Fruit fly (Drosophila melanogaster) whole organism, embryonic: ENCODE data around the gene CG5861.
A peak's percentile ranks its signal among the peaks of the same experiment; 100 is the strongest.

ENCODE experiments used
- Atf3 ChIP-seq: fragments of 200-800 bp; sonication (Bioruptor generic); optimal IDR thresholded peaks from 3 replicates; lab custom pipeline; 2016; ENCODE audit warnings: missing biosample characterization, missing genetic modification characterization
- BEAF-32 ChIP-seq: fragments of 200-800 bp; sonication (Bioruptor generic); optimal IDR thresholded peaks from 3 replicates; lab custom pipeline; 2017; ENCODE audit warnings: missing biosample characterization, missing genetic modification characterization, mild to moderate bottlenecking, moderate library complexity, missing genetic modification reagents
- CG10274 ChIP-seq: fragments of 200-800 bp; sonication (Bioruptor generic); optimal IDR thresholded peaks from 3 replicates; lab custom pipeline; 2017; ENCODE audit warnings: missing biosample characterization, mild to moderate bottlenecking, missing genetic modification characterization
- CG10543 ChIP-seq: fragments of 200-800 bp; sonication (Bioruptor generic); optimal IDR thresholded peaks from 3 replicates; lab custom pipeline; 2017; ENCODE audit warnings: missing biosample characterization, mild to moderate bottlenecking, missing genetic modification characterization, moderate library complexity
- CG11093 ChIP-seq: fragments of 200-800 bp; sonication (Bioruptor generic); IDR thresholded peaks from 3 replicates; pipeline ENCODE4 v1.3.6; 2022; ENCODE audit warnings: missing biosample characterization, missing genetic modification characterization
- CG11398 ChIP-seq: fragments of 200-800 bp; sonication (Bioruptor generic); optimal IDR thresholded peaks from 2 replicates; lab custom pipeline; 2016; ENCODE audit warnings: missing biosample characterization, missing genetic modification characterization
- CG11695 ChIP-seq: fragments of 200-800 bp; sonication (Bioruptor generic); IDR thresholded peaks from 3 replicates; pipeline ENCODE4 v1.3.6; 2022; ENCODE audit warnings: missing biosample characterization, missing genetic modification characterization
- CG13123 ChIP-seq: fragments of 200-800 bp; sonication (Bioruptor generic); optimal IDR thresholded peaks from 2 replicates; lab custom pipeline; 2016; ENCODE audit warnings: missing biosample characterization, missing genetic modification characterization
- CG13296 ChIP-seq: fragments of 200-800 bp; sonication (Bioruptor generic); optimal IDR thresholded peaks from 3 replicates; lab custom pipeline; 2018; ENCODE audit warnings: missing biosample characterization, mild to moderate bottlenecking, missing genetic modification characterization
- CG14710 ChIP-seq: fragments of 200-800 bp; sonication (Bioruptor generic); optimal IDR thresholded peaks from 3 replicates; lab custom pipeline; 2019; ENCODE audit warnings: missing biosample characterization, mild to moderate bottlenecking, missing genetic modification characterization, moderate library complexity
- CG1602 ChIP-seq: fragments of 200-800 bp; sonication (Bioruptor generic); optimal IDR thresholded peaks from 3 replicates; lab custom pipeline; 2016; ENCODE audit warnings: missing biosample characterization, missing genetic modification characterization
- CG1792 ChIP-seq: fragments of 200-800 bp; sonication (Bioruptor generic); optimal IDR thresholded peaks from 2 replicates; lab custom pipeline; 2016; ENCODE audit warnings: missing biosample characterization, missing genetic modification characterization
- CG18599 ChIP-seq: fragments of 200-800 bp; sonication (Bioruptor generic); optimal IDR thresholded peaks from 3 replicates; lab custom pipeline; 2017; ENCODE audit warnings: missing biosample characterization, missing genetic modification characterization, mild to moderate bottlenecking, moderate library complexity, missing genetic modification reagents
- CG31224 ChIP-seq: fragments of 200-800 bp; sonication (Bioruptor generic); IDR thresholded peaks from 2 replicates; pipeline ENCODE4 v1.3.6; 2022; ENCODE audit warnings: missing biosample characterization, missing genetic modification characterization
- CG31441 ChIP-seq: fragments of 200-800 bp; sonication (Bioruptor generic); IDR thresholded peaks from 2 replicates; pipeline ENCODE4 v1.3.6; 2022; ENCODE audit warnings: missing biosample characterization, missing genetic modification characterization
- CG6175 ChIP-seq: fragments of 200-800 bp; sonication (Bioruptor generic); IDR thresholded peaks from 3 replicates; pipeline ENCODE4 v1.3.6; 2022; ENCODE audit warnings: missing biosample characterization, missing genetic modification characterization
- CG6654 ChIP-seq: fragments of 200-800 bp; sonication (Bioruptor generic); optimal IDR thresholded peaks from 2 replicates; lab custom pipeline; 2017; ENCODE audit warnings: missing biosample characterization, mild to moderate bottlenecking, missing genetic modification characterization
- CG8765 ChIP-seq: fragments of 200-800 bp; sonication (Bioruptor generic); IDR thresholded peaks from 2 replicates; pipeline ENCODE4 v1.3.6; 2022; ENCODE audit warnings: missing biosample characterization, missing genetic modification characterization
- CG8944 ChIP-seq: fragments of 200-800 bp; sonication (Bioruptor generic); optimal IDR thresholded peaks from 3 replicates; lab custom pipeline; 2016; ENCODE audit warnings: missing biosample characterization, missing genetic modification characterization
- CG9609 ChIP-seq: fragments of 200-800 bp; sonication (Bioruptor generic); optimal IDR thresholded peaks from 3 replicates; lab custom pipeline; 2016; ENCODE audit warnings: missing biosample characterization, missing genetic modification characterization
- CG9797 ChIP-seq: fragments of 200-800 bp; sonication (Bioruptor generic); optimal IDR thresholded peaks from 3 replicates; lab custom pipeline; 2018; ENCODE audit warnings: missing biosample characterization, mild to moderate bottlenecking, missing genetic modification characterization
- D ChIP-seq, 2 experiments: fragments of 200-800 bp in 1 of 2; fragments of >200 bp in 1 of 2; sonication (Bioruptor generic) in 1 of 2; optimal IDR thresholded peaks; 2 replicates in 1 of 2; 3 replicates in 1 of 2; lab custom pipeline; 2017; ENCODE audit warnings: mild to moderate bottlenecking in 1 of 2, missing biosample characterization in 1 of 2, missing genetic modification characterization in 1 of 2, missing genetic modification reagents in 1 of 2
- Doc3 ChIP-seq: fragments of 200-800 bp; sonication (Bioruptor generic); IDR thresholded peaks from 3 replicates; pipeline ENCODE4 v1.3.6; 2022; ENCODE audit warnings: missing biosample characterization, missing genetic modification characterization; ENCODE audit not compliant: partially characterized antibody
- Eip74EF ChIP-seq, 2 experiments: fragments of 200-800 bp in 1 of 2; fragments of >200 bp in 1 of 2; sonication (Bioruptor generic) in 1 of 2; optimal IDR thresholded peaks; 2 replicates each; lab custom pipeline; 2017 to 2019; ENCODE audit warnings: missing biosample characterization in 2 of 2, missing genetic modification characterization in 2 of 2, mild to moderate bottlenecking in 1 of 2, moderate library complexity in 1 of 2
- Ets97D ChIP-seq: fragments of 200-800 bp; sonication (Bioruptor generic); optimal IDR thresholded peaks from 3 replicates; lab custom pipeline; 2016; ENCODE audit warnings: missing biosample characterization, missing genetic modification characterization
- Fer1 ChIP-seq: fragments of 200-800 bp; sonication (Bioruptor generic); optimal IDR thresholded peaks from 2 replicates; lab custom pipeline; 2017; ENCODE audit warnings: missing biosample characterization, mild to moderate bottlenecking, missing genetic modification characterization
- HLH3B ChIP-seq: fragments of 200-800 bp; sonication (Bioruptor generic); IDR thresholded peaks from 2 replicates; pipeline ENCODE4 v1.3.6; 2022; ENCODE audit warnings: missing biosample characterization, missing genetic modification characterization
- HLH4C ChIP-seq: fragments of 200-800 bp; sonication (Bioruptor generic); IDR thresholded peaks from 3 replicates; pipeline ENCODE4 v1.3.6; 2022; ENCODE audit warnings: missing biosample characterization, missing genetic modification characterization; ENCODE audit not compliant: partially characterized antibody
- Hr51 ChIP-seq, 2 experiments: fragments of 200-800 bp; sonication (Bioruptor generic); optimal IDR thresholded peaks; 2 replicates in 1 of 2; 3 replicates in 1 of 2; lab custom pipeline; 2016 to 2018; ENCODE audit warnings: missing biosample characterization in 2 of 2, missing genetic modification characterization in 2 of 2, mild to moderate bottlenecking in 1 of 2, moderate library complexity in 1 of 2
- MTF-1 ChIP-seq: fragments of 200-800 bp; sonication (Bioruptor generic); optimal IDR thresholded peaks from 2 replicates; lab custom pipeline; 2018; ENCODE audit warnings: missing biosample characterization, mild to moderate bottlenecking, missing genetic modification characterization, borderline replicate concordance
- Mes4 ChIP-seq: fragments of 200-800 bp; sonication (Bioruptor generic); optimal IDR thresholded peaks from 2 replicates; lab custom pipeline; 2016; ENCODE audit warnings: missing biosample characterization, missing genetic modification characterization
- NfI ChIP-seq: fragments of 200-800 bp; sonication (Bioruptor generic); optimal IDR thresholded peaks from 3 replicates; lab custom pipeline; 2018; ENCODE audit warnings: missing biosample characterization, mild to moderate bottlenecking, missing genetic modification characterization, moderate library complexity
- Sox102F ChIP-seq: fragments of 200-800 bp; sonication (Bioruptor generic); optimal IDR thresholded peaks from 2 replicates; lab custom pipeline; 2018; ENCODE audit warnings: missing biosample characterization, mild to moderate bottlenecking, missing genetic modification characterization, moderate library complexity
- ase ChIP-seq: fragments of 200-800 bp; sonication (Bioruptor generic); IDR thresholded peaks from 3 replicates; pipeline ENCODE4 v1.3.6; 2022; ENCODE audit warnings: missing biosample characterization, missing genetic modification characterization
- bbx ChIP-seq: fragments of 200-800 bp; sonication (Bioruptor generic); IDR thresholded peaks from 2 replicates; pipeline ENCODE4 v1.3.6; 2022; ENCODE audit warnings: missing biosample characterization, missing genetic modification characterization; ENCODE audit not compliant: partially characterized antibody
- dati ChIP-seq: fragments of 200-800 bp; sonication (Bioruptor generic); IDR thresholded peaks from 2 replicates; pipeline ENCODE4 v1.3.6; 2022; ENCODE audit warnings: missing biosample characterization, missing genetic modification characterization
- fu2 ChIP-seq: fragments of 200-800 bp; sonication (Bioruptor generic); optimal IDR thresholded peaks from 2 replicates; lab custom pipeline; 2016; ENCODE audit warnings: missing biosample characterization, missing genetic modification characterization
- gce ChIP-seq: fragments of 200-800 bp; sonication (Bioruptor generic); IDR thresholded peaks from 3 replicates; pipeline ENCODE4 v1.3.6; 2022; ENCODE audit warnings: missing biosample characterization, missing genetic modification characterization
- grau ChIP-seq: fragments of 200-800 bp; optimal IDR thresholded peaks from 3 replicates; lab custom pipeline; 2019; ENCODE audit warnings: missing biosample characterization, mild to moderate bottlenecking, missing genetic modification characterization, moderate library complexity
- gro ChIP-seq: fragments of 200-800 bp; sonication (Bioruptor generic); optimal IDR thresholded peaks from 2 replicates; lab custom pipeline; 2016; ENCODE audit warnings: missing biosample characterization, missing genetic modification characterization
- lov ChIP-seq, 2 experiments: fragments of 200-800 bp in 1 of 2; fragments of >200 bp in 1 of 2; sonication (Bioruptor generic) in 1 of 2; IDR thresholded peaks in 1 of 2; optimal IDR thresholded peaks in 1 of 2; 2 replicates in 1 of 2; 3 replicates in 1 of 2; pipeline versions ENCODE4 v1.3.6 to Lab custom; 2017 to 2022; ENCODE audit warnings: missing biosample characterization in 1 of 2, missing genetic modification characterization in 1 of 2
- prd ChIP-seq, 3 experiments: fragments of >200 bp in 2 of 3; fragments of 200-800 bp in 1 of 3; sonication (Bioruptor generic) in 1 of 3; optimal IDR thresholded peaks in 2 of 3; IDR thresholded peaks in 1 of 3; 2 replicates in 2 of 3; 3 replicates in 1 of 3; pipeline versions ENCODE4 v1.3.6 to Lab custom; 2017 to 2022; ENCODE audit warnings: missing biosample characterization in 1 of 3, missing genetic modification characterization in 1 of 3
- sens ChIP-seq: fragments of 200-800 bp; sonication (Bioruptor generic); peaks from one replicate; lab custom pipeline; 2016; ENCODE audit warnings: missing biosample characterization, missing genetic modification characterization
- shn ChIP-seq: fragments of 200-800 bp; sonication (Bioruptor generic); optimal IDR thresholded peaks from 3 replicates; lab custom pipeline; 2016; ENCODE audit warnings: missing biosample characterization, missing genetic modification characterization
- sisA ChIP-seq: fragments of 200-800 bp; sonication (Bioruptor generic); IDR thresholded peaks from 2 replicates; pipeline ENCODE4 v1.3.6; 2022; ENCODE audit warnings: missing biosample characterization, missing genetic modification characterization
- sna ChIP-seq: fragments of 200-800 bp; sonication (Bioruptor generic); IDR thresholded peaks from 2 replicates; pipeline ENCODE4 v1.3.6; 2022; ENCODE audit warnings: missing biosample characterization, missing genetic modification characterization; ENCODE audit not compliant: partially characterized antibody
- tin ChIP-seq: fragments of 200-800 bp; sonication (Bioruptor generic); optimal IDR thresholded peaks from 3 replicates; lab custom pipeline; 2016; ENCODE audit warnings: missing biosample characterization, missing genetic modification characterization
- toy ChIP-seq: fragments of 200-800 bp; sonication (Bioruptor generic); IDR thresholded peaks from 2 replicates; pipeline ENCODE4 v1.3.6; 2022; ENCODE audit warnings: missing biosample characterization, missing genetic modification characterization
- unc-4 ChIP-seq: fragments of 200-800 bp; sonication (Bioruptor generic); IDR thresholded peaks from 2 replicates; pipeline ENCODE4 v1.3.6; 2022; ENCODE audit warnings: missing biosample characterization, missing genetic modification characterization; ENCODE audit not compliant: partially characterized antibody

CG5861 gene

dm6 chr2L:16275809-16276178 lies 31.3 kb downstream of the CG5861 start (continued):
- TF ChIP-seq CG13296 (GFP tag; lab: Kevin White, UChicago) (peak; percentile 29), CG11398 (GFP tag; lab: Kevin White, UChicago) (no peak), CG8944 (GFP tag; lab: Kevin White, UChicago) (no peak), CG10543 (no peak), dati (GFP tag; lab: Robert Waterston, UW) (no peak), Doc3 (no peak), Hr51 (GFP tag; optimal IDR thresholded peaks at IDR 0.05; lab: Kevin White, UChicago) (peak in 1 of 2 experiments; percentile 70), Fer1 (GFP tag; lab: Kevin White, UChicago) (peak; percentile 69), grau (tag; lab: Kevin White, UChicago) (peak; percentile 64), lov (optimal IDR thresholded peaks at IDR 0.05; lab: Kevin White, UChicago) (no peak), lov (GFP tag; IDR thresholded peaks at IDR 0.05; lab: Robert Waterston, UW) (no peak), CG9797 (no peak), HLH3B (GFP tag; lab: Robert Waterston, UW) (no peak), CG9609 (no peak), sna (GFP tag; lab: Robert Waterston, UW) (no peak), CG13123 (no peak), CG11695 (GFP tag; lab: Robert Waterston, UW) (0 out of 3 replicates have a peak, but pooled peaks have one; percentile 51), ase (GFP tag; lab: Robert Waterston, UW) (no peak), Atf3 (GFP tag; lab: Kevin White, UChicago) (no peak), sens (GFP tag; lab: Kevin White, UChicago) (peak; percentile 77), CG11093 (GFP tag; lab: Robert Waterston, UW) (no peak), gce (no peak), CG8765 (GFP tag; lab: Robert Waterston, UW) (no peak), NfI (GFP tag; lab: Kevin White, UChicago) (peak; percentile 42), Sox102F (GFP tag; lab: Kevin White, UChicago) (peak; percentile 73), CG6654 (no peak), CG1602 (GFP tag; lab: Kevin White, UChicago) (no peak), CG6175 (GFP tag; lab: Robert Waterston, UW) (no peak), MTF-1 (GFP tag; lab: Kevin White, UChicago) (no peak), Mes4 (GFP tag; lab: Kevin White, UChicago) (no peak), gro (no peak), bbx (GFP tag; lab: Robert Waterston, UW) (no peak), toy (GFP tag; lab: Robert Waterston, UW) (no peak), sisA (GFP tag; lab: Robert Waterston, UW) (peak; percentile 48), unc-4 (GFP tag; lab: Robert Waterston, UW) (no peak), CG1792 (no peak), CG31441 (GFP tag; lab: Robert Waterston, UW) (peak; percentile 61), CG14710 (tag; lab: Kevin White, UChicago) (peak; percentile 11), D (optimal IDR thresholded peaks at IDR 0.05; lab: Kevin White, UChicago) (no peak), D (GFP tag; optimal IDR thresholded peaks at IDR 0.05; lab: Kevin White, UChicago) (peak; percentile 22), CG10274 (GFP tag; lab: Kevin White, UChicago) (no peak), shn (GFP tag; lab: Kevin White, UChicago) (no peak), BEAF-32 (GFP tag; lab: Kevin White, UChicago) (no peak), fu2 (no peak), Eip74EF (GFP tag; optimal IDR thresholded peaks at IDR 0.05; lab: Kevin White, UChicago) (no peak), tin (GFP tag; lab: Kevin White, UChicago) (no peak), CG18599 (GFP tag; lab: Kevin White, UChicago) (peak; percentile 86), CG31224 (no peak), Ets97D (GFP tag; lab: Kevin White, UChicago) (no peak), HLH4C (GFP tag; lab: Robert Waterston, UW) (no peak), prd (optimal IDR thresholded peaks at IDR 0.05; lab: Kevin White, UChicago) (no peak), prd (GFP tag; IDR thresholded peaks at IDR 0.05; lab: Robert Waterston, UW) (peak; percentile 45; the same call in 1 of the 3 replicates)
